Fruit fly (Drosophila melanogaster) S2 (cell line): ENCODE measurements around the gene pck.

Experiments used
- CG8478 ChIP-seq: fragments of >200 bp; optimal IDR thresholded peaks from 2 replicates; lab custom pipeline; 2018
- CTCF ChIP-seq, 2 experiments: fragments of >200 bp; optimal IDR thresholded peaks; 2 replicates each; lab custom pipeline; 2018

DNA sequence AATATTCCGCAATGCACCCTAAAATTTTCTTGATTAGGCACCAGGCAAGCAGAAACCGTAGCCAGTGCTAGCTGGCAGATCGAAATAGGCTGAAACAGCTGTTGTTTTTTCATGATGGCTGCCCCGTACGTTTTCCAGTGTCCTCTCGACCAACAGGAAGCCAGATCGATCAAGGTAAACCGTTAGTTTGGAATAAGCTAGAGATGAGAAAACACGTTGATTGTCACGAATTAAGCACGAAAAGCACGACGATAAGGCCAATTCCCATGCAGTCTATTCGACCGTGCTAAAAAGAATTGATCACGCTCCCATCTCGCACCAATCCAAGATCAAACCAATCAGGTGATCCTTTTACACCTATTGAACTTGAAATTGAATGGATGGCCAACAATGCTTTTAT lies 15.6 kb upstream of the pck start:
- TF ChIP-seq CG8478, result no peak
- TF ChIP-seq CTCF (optimal IDR thresholded peaks at IDR 0.05; lab: Kevin White, UChicago), result no peak
